Worm (Caenorhabditis elegans) whole organism, young adult: ENCODE measurements around the gene sid-2.

ENCODE experiments used
- B0019.2 ChIP-seq: fragments of 200-800 bp; sonication (Bioruptor generic); conservative IDR thresholded peaks from 2 replicates; pipeline ENCODE4 v1.3.6; 2022; ENCODE audit warnings: missing genetic modification reagents, missing genetic modification characterization, missing compliant biosample characterization
- B0261.1 ChIP-seq: sonication (generic microtip); optimal IDR thresholded peaks from 2 replicates; lab custom pipeline; 2016; ENCODE audit warnings: mild to moderate bottlenecking, missing genetic modification characterization, moderate library complexity, missing compliant biosample characterization
- B0336.3 ChIP-seq: fragments of 200-800 bp; sonication (Bioruptor generic); IDR thresholded peaks from 2 replicates; pipeline ENCODE4 v1.3.6; 2022; ENCODE audit warnings: missing genetic modification characterization, missing compliant biosample characterization
- C06A6.2 ChIP-seq: fragments of 200-800 bp; sonication (Bioruptor generic); conservative IDR thresholded peaks from 2 replicates; pipeline ENCODE4 v1.3.6; 2022; ENCODE audit warnings: missing genetic modification characterization, missing compliant biosample characterization
- F10E7.11 ChIP-seq: sonication (generic microtip); optimal IDR thresholded peaks from 2 replicates; lab custom pipeline; 2017; ENCODE audit warnings: mild to moderate bottlenecking, missing genetic modification characterization, moderate library complexity, missing compliant biosample characterization
- F22D6.2 ChIP-seq: sonication (generic microtip); optimal IDR thresholded peaks from 2 replicates; lab custom pipeline; 2016; ENCODE audit warnings: mild to moderate bottlenecking, missing genetic modification characterization, missing compliant biosample characterization
- F39B2.1 ChIP-seq: fragments of 200-800 bp; sonication (Bioruptor generic); IDR thresholded peaks from 2 replicates; pipeline ENCODE4 v1.3.6; 2022; ENCODE audit warnings: missing genetic modification reagents, missing genetic modification characterization, missing compliant biosample characterization
- F57C9.4 ChIP-seq: sonication (generic microtip); optimal IDR thresholded peaks from 2 replicates; lab custom pipeline; 2017; ENCODE audit warnings: mild to moderate bottlenecking, missing genetic modification characterization, missing compliant biosample characterization
- K11D2.4 ChIP-seq: fragments of 200-800 bp; sonication (Bioruptor generic); IDR thresholded peaks from 2 replicates; pipeline ENCODE4 v1.3.6; 2022; ENCODE audit warnings: missing genetic modification reagents, missing genetic modification characterization, missing compliant biosample characterization
- K12H6.12 ChIP-seq: fragments of 200-800 bp; sonication (Bioruptor generic); optimal IDR thresholded peaks from 2 replicates; lab custom pipeline; 2018; ENCODE audit warnings: mild to moderate bottlenecking, missing genetic modification characterization, missing compliant biosample characterization
- Y53F4B.3 ChIP-seq: fragments of 200-800 bp; sonication (Bioruptor generic); IDR thresholded peaks from 2 replicates; pipeline ENCODE4 v1.3.6; 2022; ENCODE audit warnings: missing genetic modification reagents, missing genetic modification characterization, missing compliant biosample characterization
- Y53G8AR.9 ChIP-seq: fragments of 200-800 bp; sonication (Bioruptor generic); conservative IDR thresholded peaks from 2 replicates; pipeline ENCODE4 v1.3.6; 2022; ENCODE audit warnings: missing genetic modification reagents, missing genetic modification characterization, missing compliant biosample characterization
- Y67H2A.10 ChIP-seq: fragments of 200-800 bp; sonication (Bioruptor generic); conservative IDR thresholded peaks from 2 replicates; pipeline ENCODE4 v1.3.6; 2022; ENCODE audit warnings: missing genetic modification reagents, missing genetic modification characterization, missing compliant biosample characterization
- Y95B8A.8 ChIP-seq: fragments of 200-800 bp; sonication (Bioruptor generic); IDR thresholded peaks from 2 replicates; pipeline ENCODE4 v1.3.6; 2022; ENCODE audit warnings: missing genetic modification reagents, missing genetic modification characterization, missing compliant biosample characterization
- akir-1 ChIP-seq: fragments of 200-800 bp; sonication (Bioruptor generic); optimal IDR thresholded peaks from 2 replicates; lab custom pipeline; 2018; ENCODE audit warnings: mild to moderate bottlenecking, missing genetic modification characterization, moderate library complexity, missing compliant biosample characterization
- attf-6 ChIP-seq: fragments of 200-800 bp; sonication (Bioruptor generic); IDR thresholded peaks from 2 replicates; pipeline ENCODE4 v1.3.6; 2022; ENCODE audit warnings: missing genetic modification reagents, missing genetic modification characterization, missing compliant biosample characterization
- ceh-100 ChIP-seq: fragments of 200-800 bp; sonication (Bioruptor generic); IDR thresholded peaks from 2 replicates; pipeline ENCODE4 v1.3.6; 2022; ENCODE audit warnings: missing genetic modification reagents, missing genetic modification characterization, missing compliant biosample characterization
- ceh-40 ChIP-seq: fragments of 200-800 bp; sonication (Bioruptor generic); IDR thresholded peaks from 2 replicates; pipeline ENCODE4 v1.3.6; 2022; ENCODE audit warnings: missing genetic modification characterization, missing compliant biosample characterization
- ceh-91 ChIP-seq: fragments of 200-800 bp; sonication (Bioruptor generic); IDR thresholded peaks from 2 replicates; pipeline ENCODE4 v1.3.6; 2022; ENCODE audit warnings: missing genetic modification reagents, missing genetic modification characterization, missing compliant biosample characterization
- egrh-3 ChIP-seq: fragments of 200-800 bp; sonication (Bioruptor generic); IDR thresholded peaks from 2 replicates; pipeline ENCODE4 v1.3.6; 2022; ENCODE audit warnings: missing genetic modification reagents, missing genetic modification characterization, missing compliant biosample characterization
- ekl-4 ChIP-seq: fragments of 200-800 bp; sonication (Bioruptor generic); IDR thresholded peaks from 2 replicates; pipeline ENCODE4 v1.3.6; 2022; ENCODE audit warnings: missing genetic modification reagents, missing genetic modification characterization, missing compliant biosample characterization
- him-1 ChIP-seq: sonication (generic microtip); optimal IDR thresholded peaks from 2 replicates; lab custom pipeline; 2016; ENCODE audit warnings: missing genotype, missing genetic modification reagents, missing genetic modification characterization, missing compliant biosample characterization
- hlh-12 ChIP-seq: sonication (generic microtip); optimal IDR thresholded peaks from 2 replicates; lab custom pipeline; 2016; ENCODE audit warnings: missing genetic modification characterization, missing compliant biosample characterization
- hmg-1.2 ChIP-seq: fragments of 200-800 bp; sonication (Bioruptor generic); IDR thresholded peaks from 2 replicates; pipeline ENCODE4 v1.3.6; 2022; ENCODE audit warnings: missing genetic modification reagents, missing genetic modification characterization, missing compliant biosample characterization
- hmg-20 ChIP-seq: fragments of 200-800 bp; sonication (Bioruptor generic); IDR thresholded peaks from 2 replicates; pipeline ENCODE4 v1.3.6; 2022; ENCODE audit warnings: missing genetic modification reagents, missing genetic modification characterization, missing compliant biosample characterization
- hsf-1 ChIP-seq: fragments of 200-800 bp; sonication (Bioruptor generic); IDR thresholded peaks from 2 replicates; pipeline ENCODE4 v1.3.6; 2022; ENCODE audit warnings: missing genetic modification reagents, missing genetic modification characterization, missing compliant biosample characterization
- lin-26 ChIP-seq: fragments of 200-800 bp; sonication (Bioruptor generic); IDR thresholded peaks from 2 replicates; pipeline ENCODE4 v1.3.6; 2022; ENCODE audit warnings: missing genetic modification reagents, missing genetic modification characterization, missing compliant biosample characterization
- lsl-1 ChIP-seq: fragments of 200-800 bp; sonication (Bioruptor generic); optimal IDR thresholded peaks from 2 replicates; lab custom pipeline; 2018; ENCODE audit warnings: mild to moderate bottlenecking, missing genetic modification characterization, moderate library complexity, missing compliant biosample characterization
- madf-3 ChIP-seq: fragments of 200-800 bp; sonication (Bioruptor generic); IDR thresholded peaks from 2 replicates; pipeline ENCODE4 v1.3.6; 2022; ENCODE audit warnings: missing genetic modification reagents, missing genetic modification characterization, missing compliant biosample characterization
- mcd-1 ChIP-seq: fragments of 200-800 bp; sonication (Bioruptor generic); IDR thresholded peaks from 2 replicates; pipeline ENCODE4 v1.3.6; 2022; ENCODE audit warnings: missing genetic modification reagents, missing genetic modification characterization, missing compliant biosample characterization
- mes-4 ChIP-seq: sonication (generic microtip); optimal IDR thresholded peaks from 2 replicates; lab custom pipeline; 2016; ENCODE audit warnings: missing genotype, missing genetic modification characterization, missing compliant biosample characterization
- nfya-1 ChIP-seq: sonication (generic microtip); optimal IDR thresholded peaks from 2 replicates; lab custom pipeline; 2017; ENCODE audit warnings: antibody characterized with exemption, missing compliant biosample characterization, missing genetic modification characterization, borderline replicate concordance; ENCODE audit not compliant: insufficient read depth
- nhr-120 ChIP-seq: fragments of 200-800 bp; sonication (Bioruptor generic); IDR thresholded peaks from 2 replicates; pipeline ENCODE4 v1.3.6; 2022; ENCODE audit warnings: missing genetic modification characterization, missing compliant biosample characterization
- nhr-80 ChIP-seq: sonication (generic microtip); optimal IDR thresholded peaks from 2 replicates; lab custom pipeline; 2016; ENCODE audit warnings: missing genetic modification characterization, missing compliant biosample characterization
- nhr-90 ChIP-seq: sonication (generic microtip); optimal IDR thresholded peaks from 2 replicates; lab custom pipeline; 2016; ENCODE audit warnings: missing genotype, mild to moderate bottlenecking, missing genetic modification characterization, missing compliant biosample characterization
- pbrm-1 ChIP-seq: fragments of 200-800 bp; sonication (Bioruptor generic); IDR thresholded peaks from 2 replicates; pipeline ENCODE4 v1.3.6; 2022; ENCODE audit warnings: missing genetic modification reagents, missing genetic modification characterization, missing compliant biosample characterization
- repo-1 ChIP-seq: sonication (generic microtip); optimal IDR thresholded peaks from 2 replicates; lab custom pipeline; 2017; ENCODE audit warnings: mild to moderate bottlenecking, missing genetic modification characterization, missing compliant biosample characterization
- rpc-1 ChIP-seq, 2 experiments: fragments of 150-350 bp in 1 of 2; sonication (generic microtip) in 1 of 2; optimal IDR thresholded peaks; 2 replicates each; lab custom pipeline; 2014 to 2018; ENCODE audit warnings: missing biosample characterization in 1 of 2, missing genetic modification characterization in 1 of 2, missing genetic modification reagents in 1 of 2, missing genotype in 1 of 2
- snpc-1.1 ChIP-seq: sonication (generic microtip); optimal IDR thresholded peaks from 2 replicates; lab custom pipeline; 2017; ENCODE audit warnings: missing genetic modification characterization, mild to moderate bottlenecking, missing compliant biosample characterization, antibody characterized with exemption, moderate library complexity, missing genotype, missing genetic modification reagents; ENCODE audit not compliant: insufficient read depth
- snpc-3.4 ChIP-seq: sonication (generic microtip); optimal IDR thresholded peaks from 2 replicates; lab custom pipeline; 2017; ENCODE audit warnings: missing genetic modification characterization, mild to moderate bottlenecking, missing compliant biosample characterization, antibody characterized with exemption, moderate library complexity, missing genotype, missing genetic modification reagents
- somi-1 ChIP-seq: fragments of 200-800 bp; sonication (Bioruptor generic); optimal IDR thresholded peaks from 2 replicates; lab custom pipeline; 2018; ENCODE audit warnings: mild to moderate bottlenecking, missing genetic modification characterization, missing compliant biosample characterization
- tlf-1 ChIP-seq: fragments of 200-800 bp; sonication (Bioruptor generic); optimal IDR thresholded peaks from 2 replicates; lab custom pipeline; 2018; ENCODE audit warnings: mild to moderate bottlenecking, missing genetic modification characterization, missing compliant biosample characterization
- zfh-2 ChIP-seq: fragments of 200-800 bp; sonication (Bioruptor generic); conservative IDR thresholded peaks from 2 replicates; pipeline ENCODE4 v1.3.6; 2022; ENCODE audit warnings: missing genetic modification reagents, missing genetic modification characterization, missing compliant biosample characterization
- zim-3 ChIP-seq: sonication (generic microtip); optimal IDR thresholded peaks from 2 replicates; lab custom pipeline; 2017; ENCODE audit warnings: mild to moderate bottlenecking, missing genetic modification characterization, moderate library complexity, missing compliant biosample characterization
- ztf-18 ChIP-seq: sonication (generic microtip); optimal IDR thresholded peaks from 2 replicates; lab custom pipeline; 2016; ENCODE audit warnings: missing genotype, mild to moderate bottlenecking, missing genetic modification characterization, missing compliant biosample characterization
- ztf-26 ChIP-seq: sonication (generic microtip); optimal IDR thresholded peaks from 2 replicates; lab custom pipeline; 2017; ENCODE audit warnings: missing genetic modification characterization, missing compliant biosample characterization
- ztf-28 ChIP-seq: fragments of 200-800 bp; sonication (Bioruptor generic); IDR thresholded peaks from 2 replicates; pipeline ENCODE4 v1.3.6; 2022; ENCODE audit warnings: missing genetic modification reagents, missing genetic modification characterization, missing compliant biosample characterization

Gene sid-2

DNA sequence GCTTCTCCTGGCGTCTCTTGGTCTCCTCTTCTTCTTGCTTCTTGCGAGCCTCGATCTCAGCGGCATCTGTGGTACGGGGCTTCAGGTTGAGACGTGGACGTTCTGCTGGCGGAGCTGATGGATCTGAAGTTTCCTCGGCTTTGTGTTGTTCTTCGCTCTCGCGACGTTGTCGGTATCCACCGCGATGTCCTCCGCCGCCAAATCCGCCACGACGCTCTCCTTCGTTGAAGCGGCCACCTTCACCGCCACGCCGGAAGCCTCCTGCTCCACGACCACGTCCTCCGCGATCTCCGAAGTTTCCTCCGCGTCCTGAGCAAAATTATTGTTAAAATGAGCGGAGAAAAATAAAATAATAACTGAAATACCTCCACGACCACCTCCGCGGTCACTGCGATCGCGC is 36.5 kb upstream of the sid-2 start:
- TF ChIP-seq zfh-2 (GFP tag; lab: Robert Waterston, UW): peak; percentile 91
- 0 out of 2 replicates have a peak, but pooled peaks have one; percentile 9 for TF ChIP-seq mcd-1 (GFP tag; lab: Robert Waterston, UW)
- no peak for TF ChIP-seq nhr-120 (GFP tag; lab: Robert Waterston, UW)
- TF ChIP-seq egrh-3: peak; percentile 78; the same call in 1 of the 2 replicates
- 0 out of 2 replicates have a peak, but pooled peaks have one; percentile 11 for TF ChIP-seq Y53G8AR.9 (GFP tag; lab: Robert Waterston, UW)

DNA sequence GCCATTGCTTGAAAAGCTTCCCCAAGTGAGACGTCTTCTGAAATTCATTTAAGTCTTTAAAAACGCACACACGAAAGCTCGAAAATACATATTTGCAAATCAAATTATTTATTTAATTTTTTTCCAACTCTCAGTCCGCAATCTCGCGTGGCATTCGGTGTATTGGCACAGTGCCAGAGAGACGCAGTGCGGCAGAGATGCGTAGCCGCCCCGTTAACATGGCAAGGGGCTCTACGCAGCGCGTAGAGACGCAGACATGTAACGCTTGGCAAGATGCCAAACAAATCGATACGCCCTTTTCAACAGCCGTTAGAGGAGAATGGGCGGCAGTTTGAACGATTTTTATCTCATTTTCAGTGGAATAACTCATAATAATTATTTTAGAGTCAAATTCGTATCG is 35.7 kb upstream of the sid-2 start, which contains the start of the genes drr-2 and set-16:
Gene drr-2 (minus strand): TSS at position 37 of the 400 bp plus-strand sequence.
Gene set-16 (plus strand): TSS at position 383 of the 400 bp plus-strand sequence.
- peak; percentile 87 for TF ChIP-seq attf-6 (GFP tag; lab: Robert Waterston, UW)
- no peak for TF ChIP-seq hlh-12 (tag; lab: Kevin White, UChicago)
- TF ChIP-seq ekl-4: peak; percentile 99
- peak; percentile 90 for TF ChIP-seq hmg-20 (GFP tag; lab: Robert Waterston, UW)
- peak; percentile 99 for TF ChIP-seq repo-1
- peak; percentile 90 for TF ChIP-seq ceh-100 (GFP tag; lab: Robert Waterston, UW)
- peak; percentile 85 for TF ChIP-seq ztf-18
- TF ChIP-seq rpc-1 (optimal IDR thresholded peaks at IDR 0.05; lab: Kevin White, UChicago): peak; percentile 19
- peak; percentile 14 for TF ChIP-seq rpc-1 (tag; optimal IDR thresholded peaks at IDR 0.05; lab: Kevin White, UChicago)
- peak; percentile 98 for TF ChIP-seq ceh-91
- peak; percentile 87 for TF ChIP-seq ztf-28
- TF ChIP-seq K12H6.12: peak; percentile 99
- TF ChIP-seq nfya-1 (tag; lab: Kevin White, UChicago): no peak
- peak; percentile 71 for TF ChIP-seq mes-4 (tag; lab: Kevin White, UChicago)
- TF ChIP-seq hmg-1.2 (GFP tag; lab: Robert Waterston, UW): peak; percentile 100
- TF ChIP-seq zim-3 (tag; lab: Kevin White, UChicago): peak; percentile 98
- TF ChIP-seq Y67H2A.10 (GFP tag; lab: Robert Waterston, UW): peak; percentile 90
- peak; percentile 56 for TF ChIP-seq him-1 (tag; lab: Kevin White, UChicago)
- peak; percentile 99 for TF ChIP-seq ztf-26 (tag; lab: Kevin White, UChicago)
- peak; percentile 100 for TF ChIP-seq Y53G8AR.9 (GFP tag; lab: Robert Waterston, UW)
- peak; percentile 66 for TF ChIP-seq snpc-1.1 (tag; lab: Kevin White, UChicago)
- TF ChIP-seq nhr-90 (tag; lab: Kevin White, UChicago): peak; percentile 87
- peak; percentile 100 for TF ChIP-seq tlf-1 (GFP tag; lab: Kevin White, UChicago)
- TF ChIP-seq Y53F4B.3 (GFP tag; lab: Robert Waterston, UW): peak; percentile 75
- peak; percentile 100 for TF ChIP-seq pbrm-1
- TF ChIP-seq akir-1 (GFP tag; lab: Kevin White, UChicago): peak; percentile 80
- peak; percentile 79; the same call in 1 of the 2 replicates for TF ChIP-seq F39B2.1 (GFP tag; lab: Robert Waterston, UW)
- peak; percentile 95 for TF ChIP-seq F22D6.2 (tag; lab: Kevin White, UChicago)
- TF ChIP-seq snpc-3.4 (tag; lab: Kevin White, UChicago): peak; percentile 94
- TF ChIP-seq nhr-80 (tag; lab: Kevin White, UChicago): peak; percentile 85
- peak; percentile 58 for TF ChIP-seq F10E7.11 (tag; lab: Kevin White, UChicago)
- TF ChIP-seq Y95B8A.8: peak; percentile 99
- peak; percentile 94 for TF ChIP-seq lsl-1 (GFP tag; lab: Kevin White, UChicago)
- TF ChIP-seq B0336.3 (GFP tag; lab: Robert Waterston, UW): peak; percentile 100
- TF ChIP-seq B0019.2 (GFP tag; lab: Robert Waterston, UW): peak; percentile 94
- peak; percentile 98 for TF ChIP-seq K11D2.4 (GFP tag; lab: Robert Waterston, UW)
- TF ChIP-seq ceh-40 (GFP tag; lab: Robert Waterston, UW): no peak
- TF ChIP-seq F57C9.4: peak; percentile 87
- TF ChIP-seq hsf-1: peak; percentile 95
- TF ChIP-seq C06A6.2 (GFP tag; lab: Robert Waterston, UW): peak; percentile 99
- peak; percentile 93 for TF ChIP-seq lin-26
- peak; percentile 98 for TF ChIP-seq madf-3 (GFP tag; lab: Robert Waterston, UW)
- TF ChIP-seq somi-1 (GFP tag; lab: Kevin White, UChicago): peak; percentile 98
- TF ChIP-seq B0261.1 (tag; lab: Kevin White, UChicago): peak; percentile 30
